In genomic region chrX:10555189-10555964, ce11 we compare ENCODE assay signal across 4 worm cellular contexts.
TF ChIP-seq lines count a peak whose summit lies in the region.

syd-2 (minus strand) TSS chrX:10555239.

TF ChIP-seq in whole organism, L2 larva, 48 proteins besides CTCF, POLR2A, EP300 and RAD21 (continued from another document):
- TF ChIP-seq unc-55 (GFP tag; optimal IDR thresholded peaks at IDR 0.05; lab: Kevin White, UChicago) (peak; percentile 44), sem-4 (tag; optimal IDR thresholded peaks at IDR 0.05; lab: Kevin White, UChicago) (peak; percentile 89), elt-1 (tag; optimal IDR thresholded peaks at IDR 0.05; lab: Kevin White, UChicago) (no peak), crh-2 (tag; optimal IDR thresholded peaks at IDR 0.05; lab: Kevin White, UChicago) (peak; percentile 74), nhr-25 (tag; optimal IDR thresholded peaks at IDR 0.05; lab: Kevin White, UChicago) (no peak), unc-39 (tag; optimal IDR thresholded peaks at IDR 0.05; lab: Kevin White, UChicago) (no peak), skn-1 (tag; optimal IDR thresholded peaks at IDR 0.05; lab: Kevin White, UChicago) (no peak), ztf-4 (tag; optimal IDR thresholded peaks at IDR 0.05; lab: Kevin White, UChicago) (no peak), snpc-4 (tag; optimal IDR thresholded peaks at IDR 0.05; lab: Kevin White, UChicago) (peak; percentile 51), gmeb-1 (tag; optimal IDR thresholded peaks at IDR 0.05; lab: Kevin White, UChicago) (no peak), blmp-1 (tag; optimal IDR thresholded peaks at IDR 0.05; lab: Kevin White, UChicago; ENCODE audit: insufficient read depth) (peak; percentile 22), mdl-1 (tag; optimal IDR thresholded peaks at IDR 0.05; lab: Kevin White, UChicago) (peak; percentile 40 to 75), lin-13 (GFP tag; optimal IDR thresholded peaks at IDR 0.05; lab: Kevin White, UChicago) (peak; percentile 55), peb-1 (tag; optimal IDR thresholded peaks at IDR 0.05; lab: Kevin White, UChicago) (no peak), mbf-1 (tag; optimal IDR thresholded peaks at IDR 0.05; lab: Kevin White, UChicago) (no peak), nhr-21 (tag; optimal IDR thresholded peaks at IDR 0.05; lab: Kevin White, UChicago) (peak; percentile 46), nhr-11 (tag; optimal IDR thresholded peaks at IDR 0.05; lab: Kevin White, UChicago) (peak; percentile 51), zag-1 (tag; optimal IDR thresholded peaks at IDR 0.05; lab: Kevin White, UChicago) (peak; percentile 83), elt-3 (tag; optimal IDR thresholded peaks at IDR 0.05; lab: Kevin White, UChicago) (no peak), F13H6.1 (tag; optimal IDR thresholded peaks at IDR 0.05; lab: Kevin White, UChicago) (peak; percentile 96), R02D3.7 (tag; optimal IDR thresholded peaks at IDR 0.05; lab: Kevin White, UChicago) (no peak), unc-62 (GFP tag; optimal IDR thresholded peaks at IDR 0.05; lab: Kevin White, UChicago) (no peak), alr-1 (tag; optimal IDR thresholded peaks at IDR 0.05; lab: Kevin White, UChicago) (peak; percentile 98), Y55F3AM.14 (GFP tag; optimal IDR thresholded peaks at IDR 0.05; lab: Kevin White, UChicago) (peak; percentile 76), nhr-237 (tag; optimal IDR thresholded peaks at IDR 0.05; lab: Kevin White, UChicago) (no peak)

TF ChIP-seq in whole organism, L4 larva, 104 proteins besides CTCF, POLR2A, EP300 and RAD21 (continued from another document and continues in another):
- TF ChIP-seq nhr-11 (tag; optimal IDR thresholded peaks at IDR 0.05; lab: Kevin White, UChicago) (peak; percentile 57), ctbp-1 (GFP tag; IDR thresholded peaks at IDR 0.05; lab: Robert Waterston, UW) (peak; percentile 81; the same call in 1 of the 2 replicates), mep-1 (tag; optimal IDR thresholded peaks at IDR 0.05; lab: Kevin White, UChicago) (peak; percentile 89), ceh-32 (tag; optimal IDR thresholded peaks at IDR 0.05; lab: Kevin White, UChicago; ENCODE audit: poor library complexity) (no peak), daf-8 (GFP tag; IDR thresholded peaks at IDR 0.05; lab: Robert Waterston, UW) (no peak), tra-1 (GFP tag; IDR thresholded peaks at IDR 0.05; lab: Robert Waterston, UW) (peak; percentile 80), nhr-77 (tag; optimal IDR thresholded peaks at IDR 0.05; lab: Kevin White, UChicago) (no peak), mes-2 (tag; optimal IDR thresholded peaks at IDR 0.05; lab: Kevin White, UChicago; ENCODE audit: poor library complexity, severe bottlenecking) (peak; percentile 34), lin-13 (GFP tag; optimal IDR thresholded peaks at IDR 0.05; lab: Kevin White, UChicago) (no peak), egl-43 (GFP tag; IDR thresholded peaks at IDR 0.05; lab: Robert Waterston, UW) (peak; percentile 87), nhr-111 (GFP tag; optimal IDR thresholded peaks at IDR 0.05; lab: Kevin White, UChicago) (no peak), daf-19 (GFP tag; conservative IDR thresholded peaks at IDR 0.05; lab: Robert Waterston, UW) (no peak), F37D6.2 (tag; optimal IDR thresholded peaks at IDR 0.05; lab: Kevin White, UChicago) (peak; percentile 56), Y75B8A.6 (GFP tag; IDR thresholded peaks at IDR 0.05; lab: Robert Waterston, UW) (no peak), sdz-12 (GFP tag; optimal IDR thresholded peaks at IDR 0.05; lab: Kevin White, UChicago) (no peak), ZK337.2 (GFP tag; IDR thresholded peaks at IDR 0.05; lab: Robert Waterston, UW) (no peak), D1046.2 (GFP tag; IDR thresholded peaks at IDR 0.05; lab: Robert Waterston, UW) (0 out of 2 replicates have a peak, but pooled peaks have one; percentile 16), ama-1 (optimal IDR thresholded peaks at IDR 0.05; lab: Kevin White, UChicago) (no peak), arid-1 (GFP tag; conservative IDR thresholded peaks at IDR 0.05; lab: Robert Waterston, UW) (0 out of 2 replicates have a peak, but pooled peaks have one; percentile 42), hlh-30 (tag; optimal IDR thresholded peaks at IDR 0.05; lab: Kevin White, UChicago; ENCODE audit: insufficient read depth) (peak; percentile 70), lsy-2 (tag; optimal IDR thresholded peaks at IDR 0.05; lab: Kevin White, UChicago) (peak; percentile 65 to 71), spr-1 (tag; optimal IDR thresholded peaks at IDR 0.05; lab: Kevin White, UChicago) (peak; percentile 36), pqm-1 (tag; optimal IDR thresholded peaks at IDR 0.05; lab: Kevin White, UChicago) (peak; percentile 60), F10B5.3 (tag; optimal IDR thresholded peaks at IDR 0.05; lab: Kevin White, UChicago) (no peak), skn-1 (tag; optimal IDR thresholded peaks at IDR 0.05; lab: Kevin White, UChicago) (no peak), F26F4.8 (GFP tag; conservative IDR thresholded peaks at IDR 0.05; lab: Robert Waterston, UW) (no peak), dpl-1 (GFP tag; optimal IDR thresholded peaks at IDR 0.05; lab: Kevin White, UChicago) (peak; percentile 21), nhr-41 (GFP tag; IDR thresholded peaks at IDR 0.05; lab: Robert Waterston, UW) (no peak), Y48G9A.11 (GFP tag; IDR thresholded peaks at IDR 0.05; lab: Robert Waterston, UW) (no peak), rbr-2 (tag; optimal IDR thresholded peaks at IDR 0.05; lab: Kevin White, UChicago) (peak; percentile 80), unc-62 (GFP tag; optimal IDR thresholded peaks at IDR 0.05 in 1 of 2; lab: Kevin White, UChicago) (peak in 1 of 2 experiments; percentile 98), unc-62 (tag; optimal IDR thresholded peaks at IDR 0.05; lab: Kevin White, UChicago) (no peak), nhr-25 (tag; optimal IDR thresholded peaks at IDR 0.05; lab: Kevin White, UChicago; ENCODE audit: borderline replicate concordance, insufficient read depth) (peak; percentile 11), aha-1 (tag; lab: Kevin White, UChicago) (peak; percentile 91), duxl-1 (tag; optimal IDR thresholded peaks at IDR 0.05; lab: Kevin White, UChicago; ENCODE audit: poor library complexity) (no peak), nhr-6 (tag; optimal IDR thresholded peaks at IDR 0.05; lab: Kevin White, UChicago) (peak; percentile 54)

TF ChIP-seq in whole organism, late embryonic, 69 proteins besides CTCF, POLR2A, EP300 and RAD21 (continued from another document and continues in another):
- TF ChIP-seq ceh-14 (tag; optimal IDR thresholded peaks at IDR 0.05; lab: Kevin White, UChicago) (peak; percentile 82), pax-1 (tag; optimal IDR thresholded peaks at IDR 0.05; lab: Kevin White, UChicago) (no peak), T23F11.4 (GFP tag; optimal IDR thresholded peaks at IDR 0.05; lab: Kevin White, UChicago) (peak; percentile 64), fax-1 (tag; optimal IDR thresholded peaks at IDR 0.05; lab: Kevin White, UChicago) (peak; percentile 46), gmeb-2 (tag; optimal IDR thresholded peaks at IDR 0.05; lab: Kevin White, UChicago) (peak; percentile 61), ceh-19 (GFP tag; optimal IDR thresholded peaks at IDR 0.05; lab: Kevin White, UChicago) (peak; percentile 60), ceh-2 (tag; optimal IDR thresholded peaks at IDR 0.05; lab: Kevin White, UChicago) (peak; percentile 68), elt-2 (tag; optimal IDR thresholded peaks at IDR 0.05; lab: Kevin White, UChicago) (peak; percentile 57), rnt-1 (tag; optimal IDR thresholded peaks at IDR 0.05; lab: Kevin White, UChicago) (peak; percentile 90), odd-2 (tag; optimal IDR thresholded peaks at IDR 0.05; lab: Kevin White, UChicago) (no peak), ceh-22 (tag; optimal IDR thresholded peaks at IDR 0.05; lab: Kevin White, UChicago) (no peak), pqm-1 (tag; optimal IDR thresholded peaks at IDR 0.05; lab: Kevin White, UChicago) (no peak), tbx-2 (tag; optimal IDR thresholded peaks at IDR 0.05; lab: Kevin White, UChicago) (peak; percentile 92), C38D4.7 (GFP tag; optimal IDR thresholded peaks at IDR 0.05; lab: Kevin White, UChicago) (no peak), pag-3 (tag; optimal IDR thresholded peaks at IDR 0.05; lab: Kevin White, UChicago; ENCODE audit: borderline replicate concordance) (no peak), fkh-10 (GFP tag; optimal IDR thresholded peaks at IDR 0.05; lab: Kevin White, UChicago) (no peak), tbx-7 (tag; optimal IDR thresholded peaks at IDR 0.05; lab: Kevin White, UChicago) (no peak), dmd-4 (tag; optimal IDR thresholded peaks at IDR 0.05; lab: Kevin White, UChicago; ENCODE audit: borderline replicate concordance) (peak; percentile 52), hlh-30 (tag; optimal IDR thresholded peaks at IDR 0.05; lab: Kevin White, UChicago; ENCODE audit: insufficient read depth) (peak; percentile 65), hlh-6 (tag; optimal IDR thresholded peaks at IDR 0.05; lab: Kevin White, UChicago) (peak; percentile 58), K02D7.2 (tag; optimal IDR thresholded peaks at IDR 0.05; lab: Kevin White, UChicago) (peak; percentile 30), sdc-2 (tag; optimal IDR thresholded peaks at IDR 0.05; lab: Kevin White, UChicago) (peak; percentile 80), fkh-6 (tag; optimal IDR thresholded peaks at IDR 0.05; lab: Kevin White, UChicago) (no peak), sox-4 (tag; optimal IDR thresholded peaks at IDR 0.05; lab: Kevin White, UChicago) (peak; percentile 46), nhr-232 (tag; optimal IDR thresholded peaks at IDR 0.05; lab: Kevin White, UChicago) (peak; percentile 2), F13H6.1 (tag; optimal IDR thresholded peaks at IDR 0.05; lab: Kevin White, UChicago) (peak; percentile 64), ceh-31 (tag; optimal IDR thresholded peaks at IDR 0.05; lab: Kevin White, UChicago) (peak; percentile 90), hlh-13 (GFP tag; optimal IDR thresholded peaks at IDR 0.05; lab: Kevin White, UChicago) (no peak), ref-2 (tag; optimal IDR thresholded peaks at IDR 0.05; lab: Kevin White, UChicago) (peak; percentile 93), npax-4 (tag; optimal IDR thresholded peaks at IDR 0.05; lab: Kevin White, UChicago) (no peak), pha-2 (tag; optimal IDR thresholded peaks at IDR 0.05; lab: Kevin White, UChicago) (peak; percentile 69), ztf-16 (tag; optimal IDR thresholded peaks at IDR 0.05; lab: Kevin White, UChicago) (no peak), Y22D7AL.16 (tag; optimal IDR thresholded peaks at IDR 0.05; lab: Kevin White, UChicago) (no peak), ceh-34 (tag; optimal IDR thresholded peaks at IDR 0.05; lab: Kevin White, UChicago) (peak; percentile 93), che-1 (tag; optimal IDR thresholded peaks at IDR 0.05; lab: Kevin White, UChicago) (no peak), pat-9 (tag; optimal IDR thresholded peaks at IDR 0.05; lab: Kevin White, UChicago) (peak; percentile 38), eyg-1 (tag; optimal IDR thresholded peaks at IDR 0.05; lab: Kevin White, UChicago) (peak; percentile 69), unc-3 (GFP tag; conservative IDR thresholded peaks at IDR 0.05; lab: Robert Waterston, UW) (no peak), unc-3 (tag; optimal IDR thresholded peaks at IDR 0.05; lab: Kevin White, UChicago) (no peak), ceh-30 (tag; optimal IDR thresholded peaks at IDR 0.05; lab: Kevin White, UChicago) (no peak)

TF ChIP-seq in whole organism, mixed stage, embryonic, 35 proteins besides CTCF, POLR2A, EP300 and RAD21 (continued from another document):
- TF ChIP-seq elt-1 (tag; optimal IDR thresholded peaks at IDR 0.05; lab: Kevin White, UChicago; ENCODE audit: borderline replicate concordance, insufficient read depth) (no peak), nhr-12 (tag; optimal IDR thresholded peaks at IDR 0.05; lab: Kevin White, UChicago) (no peak), pha-4 (tag; optimal IDR thresholded peaks at IDR 0.05; lab: Kevin White, UChicago) (peak; percentile 46), ham-2 (GFP tag; optimal IDR thresholded peaks at IDR 0.05; lab: Kevin White, UChicago) (peak; percentile 85), mls-2 (tag; optimal IDR thresholded peaks at IDR 0.05; lab: Kevin White, UChicago) (peak; percentile 89)
TF ChIP-seq in whole organism, mixed stage, embryonic: peak in this region for 20.
